Fruit fly (Drosophila melanogaster) whole organism, embryonic: ENCODE measurements around the gene ppk7.

ENCODE experiments used
- Antp ChIP-seq: fragments of 200-800 bp; sonication (Bioruptor generic); optimal IDR thresholded peaks from 3 replicates; lab custom pipeline; 2016; ENCODE audit warnings: missing biosample characterization, missing genetic modification characterization
- Asciz ChIP-seq: fragments of 200-800 bp; sonication (Bioruptor generic); optimal IDR thresholded peaks from 2 replicates; lab custom pipeline; 2017; ENCODE audit warnings: missing biosample characterization, mild to moderate bottlenecking, missing genetic modification characterization, missing genetic modification reagents
- Blimp-1 ChIP-seq: fragments of 200-800 bp; sonication (Bioruptor generic); optimal IDR thresholded peaks from 3 replicates; lab custom pipeline; 2018; ENCODE audit warnings: missing biosample characterization, missing genetic modification characterization, mild to moderate bottlenecking, moderate library complexity, missing genetic modification reagents
- CG10209 ChIP-seq: fragments of 200-800 bp; sonication (Bioruptor generic); optimal IDR thresholded peaks from 3 replicates; lab custom pipeline; 2017; ENCODE audit warnings: missing biosample characterization, mild to moderate bottlenecking, missing genetic modification characterization, missing genetic modification reagents
- CG10267 ChIP-seq: fragments of 200-800 bp; sonication (Bioruptor generic); optimal IDR thresholded peaks from 2 replicates; lab custom pipeline; 2018; ENCODE audit warnings: missing biosample characterization, mild to moderate bottlenecking, missing genetic modification characterization, moderate library complexity
- CG11093 ChIP-seq: fragments of 200-800 bp; sonication (Bioruptor generic); IDR thresholded peaks from 3 replicates; pipeline ENCODE4 v1.3.6; 2022; ENCODE audit warnings: missing biosample characterization, missing genetic modification characterization
- CG11504 ChIP-seq: fragments of 200-800 bp; sonication (Bioruptor generic); optimal IDR thresholded peaks from 3 replicates; lab custom pipeline; 2019; ENCODE audit warnings: missing biosample characterization, mild to moderate bottlenecking, missing genetic modification characterization, moderate library complexity
- CG13775 ChIP-seq: fragments of 200-800 bp; sonication (Bioruptor generic); optimal IDR thresholded peaks from 3 replicates; lab custom pipeline; 2017; ENCODE audit warnings: missing biosample characterization, mild to moderate bottlenecking, missing genetic modification characterization
- CG14965 ChIP-seq: fragments of 200-800 bp; sonication (Bioruptor generic); optimal IDR thresholded peaks from 2 replicates; lab custom pipeline; 2016; ENCODE audit warnings: missing biosample characterization, missing genetic modification characterization, borderline replicate concordance
- CG16813 ChIP-seq: fragments of 200-800 bp; sonication (Bioruptor generic); IDR thresholded peaks from 3 replicates; pipeline ENCODE4 v1.3.6; 2022; ENCODE audit warnings: missing biosample characterization, missing genetic modification characterization; ENCODE audit not compliant: partially characterized antibody
- CG17912 ChIP-seq: fragments of 200-800 bp; sonication (Bioruptor generic); optimal IDR thresholded peaks from 2 replicates; lab custom pipeline; 2018; ENCODE audit warnings: missing biosample characterization, mild to moderate bottlenecking, missing genetic modification characterization
- CG2678 ChIP-seq: fragments of 200-800 bp; sonication (Bioruptor generic); optimal IDR thresholded peaks from 3 replicates; lab custom pipeline; 2019; ENCODE audit warnings: missing biosample characterization, mild to moderate bottlenecking, missing genetic modification characterization, moderate library complexity
- CG2875 ChIP-seq: fragments of 200-800 bp; sonication (Bioruptor generic); optimal IDR thresholded peaks from 2 replicates; lab custom pipeline; 2017; ENCODE audit warnings: missing biosample characterization, mild to moderate bottlenecking, missing genetic modification characterization, missing genetic modification reagents
- CG31388 ChIP-seq: fragments of 200-800 bp; sonication (Bioruptor generic); optimal IDR thresholded peaks from 2 replicates; lab custom pipeline; 2016; ENCODE audit warnings: missing biosample characterization, missing genetic modification characterization
- CG34224 ChIP-seq: fragments of 200-800 bp; sonication (Bioruptor generic); IDR thresholded peaks from 3 replicates; pipeline ENCODE4 v1.3.6; 2022; ENCODE audit warnings: missing biosample characterization, missing genetic modification characterization; ENCODE audit not compliant: partially characterized antibody
- CG34422 ChIP-seq: fragments of 200-800 bp; sonication (Bioruptor generic); IDR thresholded peaks from 3 replicates; pipeline ENCODE4 v1.3.6; 2022; ENCODE audit warnings: missing biosample characterization, missing genetic modification characterization
- CG4820 ChIP-seq: fragments of 200-800 bp; sonication (Bioruptor generic); optimal IDR thresholded peaks from 3 replicates; lab custom pipeline; 2016; ENCODE audit warnings: missing biosample characterization, missing genetic modification characterization
- CG6683 ChIP-seq: fragments of 200-800 bp; sonication (Bioruptor generic); optimal IDR thresholded peaks from 2 replicates; lab custom pipeline; 2017; ENCODE audit warnings: missing biosample characterization, mild to moderate bottlenecking, missing genetic modification characterization, missing genetic modification reagents
- CG6689 ChIP-seq: fragments of 200-800 bp; sonication (Bioruptor generic); IDR thresholded peaks from 2 replicates; pipeline ENCODE4 v1.3.6; 2022; ENCODE audit warnings: missing biosample characterization, missing genetic modification characterization
- CG7839 ChIP-seq: fragments of 200-800 bp; sonication (Bioruptor generic); optimal IDR thresholded peaks from 3 replicates; lab custom pipeline; 2018; ENCODE audit warnings: missing biosample characterization, mild to moderate bottlenecking, missing genetic modification characterization, moderate library complexity
- CG8281 ChIP-seq: fragments of 200-800 bp; sonication (Bioruptor generic); optimal IDR thresholded peaks from 2 replicates; lab custom pipeline; 2018; ENCODE audit warnings: missing biosample characterization, mild to moderate bottlenecking, missing genetic modification characterization, moderate library complexity
- CG8359 ChIP-seq: fragments of 200-800 bp; sonication (Bioruptor generic); optimal IDR thresholded peaks from 2 replicates; lab custom pipeline; 2017; ENCODE audit warnings: missing biosample characterization, mild to moderate bottlenecking, missing genetic modification characterization, borderline replicate concordance
- CG8388 ChIP-seq: fragments of 200-800 bp; sonication (Bioruptor generic); optimal IDR thresholded peaks from 2 replicates; lab custom pipeline; 2019; ENCODE audit warnings: missing biosample characterization, mild to moderate bottlenecking, missing genetic modification characterization, moderate library complexity
- CG9797 ChIP-seq: fragments of 200-800 bp; sonication (Bioruptor generic); optimal IDR thresholded peaks from 3 replicates; lab custom pipeline; 2018; ENCODE audit warnings: missing biosample characterization, mild to moderate bottlenecking, missing genetic modification characterization
- CG9876 ChIP-seq: fragments of 200-800 bp; sonication (Bioruptor generic); optimal IDR thresholded peaks from 2 replicates; lab custom pipeline; 2016; ENCODE audit warnings: missing biosample characterization, missing genetic modification characterization
- ERR ChIP-seq: fragments of 200-800 bp; sonication (Bioruptor generic); optimal IDR thresholded peaks from 2 replicates; lab custom pipeline; 2016; ENCODE audit warnings: missing biosample characterization, missing genetic modification characterization
- HmgZ ChIP-seq: fragments of 200-800 bp; sonication (Bioruptor generic); optimal IDR thresholded peaks from 2 replicates; lab custom pipeline; 2018; ENCODE audit warnings: missing biosample characterization, mild to moderate bottlenecking, missing genetic modification characterization
- Lpt ChIP-seq: fragments of >200 bp; optimal IDR thresholded peaks from 2 replicates; lab custom pipeline; 2018; ENCODE audit warnings: missing biosample characterization, missing genetic modification characterization
- NK7.1 ChIP-seq: fragments of 200-800 bp; sonication (Bioruptor generic); optimal IDR thresholded peaks from 3 replicates; lab custom pipeline; 2016; ENCODE audit warnings: missing biosample characterization, missing genetic modification characterization
- ap ChIP-seq: fragments of 200-800 bp; sonication (Bioruptor generic); IDR thresholded peaks from 2 replicates; pipeline ENCODE4 v1.3.6; 2022; ENCODE audit warnings: missing biosample characterization, missing genetic modification characterization
- bcd ChIP-seq: fragments of 200-800 bp; sonication (Bioruptor generic); optimal IDR thresholded peaks from 2 replicates; lab custom pipeline; 2017; ENCODE audit warnings: missing biosample characterization, mild to moderate bottlenecking, missing genetic modification characterization
- dmrt11E ChIP-seq: fragments of 200-800 bp; sonication (Bioruptor generic); optimal IDR thresholded peaks from 3 replicates; lab custom pipeline; 2018; ENCODE audit warnings: missing biosample characterization, mild to moderate bottlenecking, missing genetic modification characterization, moderate library complexity
- exex ChIP-seq: fragments of 200-800 bp; sonication (Bioruptor generic); optimal IDR thresholded peaks from 4 replicates; lab custom pipeline; 2018; ENCODE audit warnings: missing biosample characterization, mild to moderate bottlenecking, missing genetic modification characterization, moderate library complexity
- gem ChIP-seq: fragments of 200-800 bp; sonication (Bioruptor generic); optimal IDR thresholded peaks from 2 replicates; lab custom pipeline; 2019; ENCODE audit warnings: missing biosample characterization, mild to moderate bottlenecking, missing genetic modification characterization, moderate library complexity
- grn ChIP-seq: fragments of 200-800 bp; sonication (Bioruptor generic); optimal IDR thresholded peaks from 3 replicates; lab custom pipeline; 2017; ENCODE audit warnings: missing biosample characterization, missing genetic modification characterization
- gro ChIP-seq: fragments of 200-800 bp; sonication (Bioruptor generic); optimal IDR thresholded peaks from 2 replicates; lab custom pipeline; 2016; ENCODE audit warnings: missing biosample characterization, missing genetic modification characterization
- gsb ChIP-seq: fragments of 200-800 bp; sonication (Bioruptor generic); IDR thresholded peaks from 2 replicates; pipeline ENCODE4 v1.3.6; 2022; ENCODE audit warnings: missing biosample characterization, missing genetic modification characterization
- gsb-n ChIP-seq: fragments of 200-800 bp; sonication (Bioruptor generic); optimal IDR thresholded peaks from 3 replicates; lab custom pipeline; 2018; ENCODE audit warnings: missing biosample characterization, mild to moderate bottlenecking, missing genetic modification characterization
- h ChIP-seq: fragments of >200 bp; optimal IDR thresholded peaks from 2 replicates; lab custom pipeline; 2017
- her ChIP-seq: fragments of 200-800 bp; sonication (Bioruptor generic); optimal IDR thresholded peaks from 2 replicates; lab custom pipeline; 2016; ENCODE audit warnings: missing biosample characterization, missing genetic modification characterization
- lab ChIP-seq: fragments of 200-800 bp; sonication (Bioruptor generic); optimal IDR thresholded peaks from 3 replicates; lab custom pipeline; 2017; ENCODE audit warnings: missing biosample characterization, missing genetic modification characterization, mild to moderate bottlenecking, moderate library complexity, missing genetic modification reagents
- lola ChIP-seq, 3 experiments: fragments of >200 bp in 2 of 3; fragments of 200-800 bp in 1 of 3; sonication (Bioruptor generic) in 1 of 3; optimal IDR thresholded peaks; 2 replicates each; lab custom pipeline; 2017 to 2019; ENCODE audit warnings: missing biosample characterization in 3 of 3, missing genetic modification characterization in 3 of 3, mild to moderate bottlenecking in 1 of 3, moderate library complexity in 1 of 3
- odd ChIP-seq: fragments of 200-800 bp; sonication (Bioruptor generic); optimal IDR thresholded peaks from 2 replicates; lab custom pipeline; 2017; ENCODE audit warnings: missing biosample characterization, mild to moderate bottlenecking, missing genetic modification characterization
- pan ChIP-seq, 4 experiments: fragments of >200 bp in 3 of 4; fragments of 200-800 bp in 1 of 4; sonication (Bioruptor generic) in 1 of 4; optimal IDR thresholded peaks in 3 of 4; IDR thresholded peaks in 1 of 4; 2 replicates each; pipeline versions ENCODE4 v1.3.6 to Lab custom; 2017 to 2022; ENCODE audit warnings: missing biosample characterization in 2 of 4, missing genetic modification characterization in 2 of 4, mixed read lengths in 1 of 4
- pfk ChIP-seq: fragments of 200-800 bp; sonication (Bioruptor generic); optimal IDR thresholded peaks from 2 replicates; lab custom pipeline; 2018; ENCODE audit warnings: missing biosample characterization, mild to moderate bottlenecking, missing genetic modification characterization, moderate library complexity
- run ChIP-seq: fragments of 200-800 bp; sonication (Bioruptor generic); optimal IDR thresholded peaks from 3 replicates; lab custom pipeline; 2018; ENCODE audit warnings: missing biosample characterization, mild to moderate bottlenecking, missing genetic modification characterization
- schlank ChIP-seq: fragments of 200-800 bp; sonication (Bioruptor generic); optimal IDR thresholded peaks from 2 replicates; lab custom pipeline; 2018; ENCODE audit warnings: missing biosample characterization, mild to moderate bottlenecking, missing genetic modification characterization
- tin ChIP-seq: fragments of 200-800 bp; sonication (Bioruptor generic); optimal IDR thresholded peaks from 3 replicates; lab custom pipeline; 2016; ENCODE audit warnings: missing biosample characterization, missing genetic modification characterization

Gene ppk7

dm6 chr2L:6356686-6357362 is 2.7 kb upstream of the ppk7 start (continued):
- peak; percentile 72 for TF ChIP-seq CG11504 (tag; lab: Kevin White, UChicago)
- no peak for TF ChIP-seq CG9797 (GFP tag; lab: Kevin White, UChicago)
- no peak for TF ChIP-seq gsb (GFP tag; lab: Robert Waterston, UW)
- no peak for TF ChIP-seq pan (optimal IDR thresholded peaks at IDR 0.05; lab: Kevin White, UChicago)
- peak in 1 of 2 experiments; percentile 59 for TF ChIP-seq pan (GFP tag; optimal IDR thresholded peaks at IDR 0.05 in 1 of 2, IDR thresholded peaks at IDR 0.05 in 1 of 2)
- TF ChIP-seq Asciz, result peak; percentile 44
- TF ChIP-seq CG8281 (tag; lab: Kevin White, UChicago), result no peak
- TF ChIP-seq CG14965 (GFP tag; lab: Kevin White, UChicago), result peak; percentile 98
- no peak for TF ChIP-seq CG8359 (GFP tag; lab: Kevin White, UChicago)
- peak; percentile 2 for TF ChIP-seq CG31388 (GFP tag; lab: Kevin White, UChicago)
- TF ChIP-seq bcd (GFP tag; lab: Kevin White, UChicago), result peak; percentile 39
- TF ChIP-seq exex, result no peak
- no peak for TF ChIP-seq CG11093 (GFP tag; lab: Robert Waterston, UW)
- peak; percentile 56 for TF ChIP-seq HmgZ (tag; lab: Kevin White, UChicago)
- no peak for TF ChIP-seq ERR (GFP tag; lab: Kevin White, UChicago)
- TF ChIP-seq CG10209 (GFP tag; lab: Kevin White, UChicago), result peak; percentile 4
- peak; percentile 28 for TF ChIP-seq gsb-n (tag; lab: Kevin White, UChicago)
- peak; percentile 56 for TF ChIP-seq Blimp-1
- TF ChIP-seq CG6683, result peak; percentile 27
- peak; percentile 58 for TF ChIP-seq CG10267 (tag; lab: Kevin White, UChicago)
- peak; percentile 68 for TF ChIP-seq lab
- no peak for TF ChIP-seq run (tag; lab: Kevin White, UChicago)
- peak; percentile 23; the same call in 1 of the 2 replicates for TF ChIP-seq ap
- TF ChIP-seq CG34422 (GFP tag; lab: Robert Waterston, UW), result peak; percentile 30; the same call in 1 of the 3 replicates
- no peak for TF ChIP-seq schlank
- peak; percentile 23 for TF ChIP-seq tin
- TF ChIP-seq CG8388 (GFP tag; lab: Kevin White, UChicago), result no peak
- no peak for TF ChIP-seq Lpt
- TF ChIP-seq CG9876 (GFP tag; lab: Kevin White, UChicago), result no peak
- TF ChIP-seq gem, result no peak
- TF ChIP-seq her (GFP tag; lab: Kevin White, UChicago), result no peak
- no peak for TF ChIP-seq CG34224
- no peak for TF ChIP-seq grn
- TF ChIP-seq CG16813 (GFP tag; lab: Robert Waterston, UW), result peak; percentile 43; the same call in 1 of the 3 replicates
- TF ChIP-seq CG2678, result peak; percentile 36
- TF ChIP-seq gro (GFP tag; lab: Kevin White, UChicago), result no peak
- no peak for TF ChIP-seq CG6689 (GFP tag; lab: Robert Waterston, UW)
- peak; percentile 54 for TF ChIP-seq CG4820 (GFP tag; lab: Kevin White, UChicago)
- peak; percentile 44 for TF ChIP-seq dmrt11E (tag; lab: Kevin White, UChicago)
- no peak for TF ChIP-seq h (lab: Kevin White, UChicago)
- TF ChIP-seq Antp, result peak; percentile 26
- peak; percentile 52 for TF ChIP-seq CG7839 (tag; lab: Kevin White, UChicago)
- peak; percentile 12 for TF ChIP-seq pfk (GFP tag; lab: Kevin White, UChicago)
- peak; percentile 39 for TF ChIP-seq CG17912 (GFP tag; lab: Kevin White, UChicago)
- TF ChIP-seq lola (GFP tag; optimal IDR thresholded peaks at IDR 0.05; lab: Kevin White, UChicago), result peak in 1 of 3 experiments; percentile 15
- TF ChIP-seq odd, result no peak
- TF ChIP-seq CG13775 (GFP tag; lab: Kevin White, UChicago), result peak; percentile 1
- TF ChIP-seq CG2875 (GFP tag; lab: Kevin White, UChicago), result peak; percentile 48
- no peak for TF ChIP-seq NK7.1 (GFP tag; lab: Kevin White, UChicago)
